Fruit fly (Drosophila melanogaster) whole organism, wandering third instar larva: ENCODE results near the gene Neu2.

Experiments used
- Abd-B ChIP-seq: fragments of >200 bp; optimal IDR thresholded peaks from 2 replicates; lab custom pipeline; 2017; ENCODE audit warnings: missing biosample characterization, missing genetic modification characterization
- Dfd ChIP-seq: fragments of >200 bp; optimal IDR thresholded peaks from 2 replicates; lab custom pipeline; 2017; ENCODE audit warnings: missing biosample characterization, missing genetic modification characterization
- GATAd ChIP-seq: sonication (Bioruptor generic); optimal IDR thresholded peaks from 2 replicates; lab custom pipeline; 2016; ENCODE audit warnings: missing biosample characterization, missing genetic modification characterization
- HLH106 ChIP-seq: fragments of 200-800 bp; optimal IDR thresholded peaks from 3 replicates; lab custom pipeline; 2019; ENCODE audit warnings: missing biosample characterization, mild to moderate bottlenecking, missing genetic modification characterization, moderate library complexity
- Myc ChIP-seq: fragments of >200 bp; optimal IDR thresholded peaks from 2 replicates; lab custom pipeline; 2017
- br ChIP-seq: fragments of 200-800 bp; sonication (Bioruptor generic); optimal IDR thresholded peaks from 2 replicates; lab custom pipeline; 2016; ENCODE audit warnings: missing biosample characterization, missing genetic modification characterization
- h ChIP-seq: fragments of 200-800 bp; sonication (Bioruptor generic); optimal IDR thresholded peaks from 3 replicates; lab custom pipeline; 2016; ENCODE audit warnings: missing biosample characterization, mild to moderate bottlenecking, missing genetic modification characterization
- pan ChIP-seq: fragments of >200 bp; optimal IDR thresholded peaks from 2 replicates; lab custom pipeline; 2017
- psq ChIP-seq: fragments of 200-800 bp; sonication (Bioruptor generic); optimal IDR thresholded peaks from 3 replicates; lab custom pipeline; 2017; ENCODE audit warnings: missing biosample characterization, mild to moderate bottlenecking, missing genetic modification characterization, moderate library complexity
- sv ChIP-seq: fragments of 200-800 bp; sonication (Bioruptor generic); optimal IDR thresholded peaks from 3 replicates; lab custom pipeline; 2016; ENCODE audit warnings: missing biosample characterization, missing genetic modification characterization

DNA sequence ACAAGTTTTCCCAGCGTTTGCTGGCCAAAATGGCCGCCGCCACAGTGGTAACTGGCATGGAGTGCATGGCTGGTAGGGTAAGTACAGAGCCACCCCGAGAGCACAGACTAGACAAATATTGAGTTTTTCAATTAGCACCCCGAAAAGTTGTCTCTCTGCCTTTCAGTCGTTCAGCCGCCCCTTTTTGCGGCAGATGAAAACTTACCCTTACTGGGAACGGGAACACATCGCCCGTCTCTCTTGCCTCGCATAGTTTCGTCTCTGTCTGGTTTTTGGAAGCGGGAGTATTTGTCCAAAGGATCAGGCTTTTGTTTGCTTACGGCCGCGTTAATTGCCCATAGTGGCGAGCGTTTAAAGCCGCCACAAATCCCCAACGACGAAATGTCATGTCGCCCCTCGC, 31.6 kb downstream of the Neu2 start:
- TF ChIP-seq h (no peak), psq (GFP tag; lab: Kevin White, UChicago) (no peak), HLH106 (no peak), br (GFP tag; lab: Kevin White, UChicago) (no peak), pan (lab: Kevin White, UChicago) (no peak), Myc (lab: Kevin White, UChicago) (no peak), Dfd (GFP tag; lab: Kevin White, UChicago) (no peak), sv (GFP tag; lab: Kevin White, UChicago) (no peak), GATAd (GFP tag; lab: Kevin White, UChicago) (no peak), Abd-B (GFP tag; lab: Kevin White, UChicago) (no peak)
